Fruit fly (Drosophila melanogaster) whole organism: ENCODE data around the gene CG31248.
A peak's percentile ranks its signal among the peaks of the same experiment; 100 is the strongest.

Source experiments
- CG8478 ChIP-seq: fragments of >200 bp; optimal IDR thresholded peaks from 2 replicates; lab custom pipeline; 2018; ENCODE audit warnings: inconsistent platforms
- Dll ChIP-seq: fragments of >200 bp; optimal IDR thresholded peaks from 2 replicates; lab custom pipeline; 2017
- EcR ChIP-seq, 2 experiments: fragments of >200 bp; optimal IDR thresholded peaks; 2 replicates each; lab custom pipeline; 2017; ENCODE audit warnings: missing biosample characterization in 2 of 2, missing genetic modification characterization in 2 of 2, missing genetic modification reagents in 2 of 2
- pan ChIP-seq: fragments of >200 bp; optimal IDR thresholded peaks from 2 replicates; lab custom pipeline; 2017
- psq ChIP-seq: fragments of >200 bp; optimal IDR thresholded peaks from 2 replicates; lab custom pipeline; 2017
- usp ChIP-seq: fragments of >200 bp; optimal IDR thresholded peaks from 2 replicates; lab custom pipeline; 2017; ENCODE audit warnings: missing biosample characterization, missing genetic modification characterization, mixed read lengths

The CG31248 gene

dm6 chr3R:7089522-7090336, 39.4 kb upstream of the CG31248 start:
- TF ChIP-seq EcR (GFP tag; optimal IDR thresholded peaks at IDR 0.05; lab: Kevin White, UChicago) (no peak), CG8478 (lab: Kevin White, UChicago) (no peak), pan (no peak), usp (no peak), Dll (lab: Kevin White, UChicago) (no peak), psq (lab: Kevin White, UChicago) (no peak)

dm6 chr3R:7090337-7090830, 38.7 kb upstream of the CG31248 start:
- TF ChIP-seq CG8478 (lab: Kevin White, UChicago) (no peak), Dll (lab: Kevin White, UChicago) (no peak), EcR (GFP tag; optimal IDR thresholded peaks at IDR 0.05; lab: Kevin White, UChicago) (no peak), pan (peak; percentile 87), usp (no peak), psq (lab: Kevin White, UChicago) (no peak)

dm6 chr3R:7091904-7092303, 37.2 kb upstream of the CG31248 start:
- TF ChIP-seq CG8478 (lab: Kevin White, UChicago) (no peak), psq (lab: Kevin White, UChicago) (no peak), Dll (lab: Kevin White, UChicago) (no peak), EcR (GFP tag; optimal IDR thresholded peaks at IDR 0.05; lab: Kevin White, UChicago) (no peak), pan (no peak), usp (no peak)

dm6 chr3R:7093592-7093991, 35.5 kb upstream of the CG31248 start:
- TF ChIP-seq psq (lab: Kevin White, UChicago) (no peak), CG8478 (lab: Kevin White, UChicago) (no peak), usp (no peak), EcR (GFP tag; optimal IDR thresholded peaks at IDR 0.05; lab: Kevin White, UChicago) (no peak), Dll (lab: Kevin White, UChicago) (no peak), pan (no peak)

- no peak for TF ChIP-seq usp
- TF ChIP-seq psq (lab: Kevin White, UChicago) = no peak
- no peak for TF ChIP-seq CG8478 (lab: Kevin White, UChicago)
- TF ChIP-seq EcR (GFP tag; optimal IDR thresholded peaks at IDR 0.05; lab: Kevin White, UChicago) = no peak
- no peak for TF ChIP-seq Dll (lab: Kevin White, UChicago)
- TF ChIP-seq pan = no peak
These were observed 34.8 kb upstream of the CG31248 start for dm6 chr3R:7094368-7094767.

- TF ChIP-seq psq (lab: Kevin White, UChicago) (no peak), pan (no peak), EcR (GFP tag; optimal IDR thresholded peaks at IDR 0.05; lab: Kevin White, UChicago) (no peak), Dll (lab: Kevin White, UChicago) (no peak), CG8478 (lab: Kevin White, UChicago) (no peak), usp (no peak)
These were observed 26.0 kb upstream of the CG31248 start for dm6 chr3R:7102853-7103833.

dm6 chr3R:7104308-7104707, 24.8 kb upstream of the CG31248 start:
- TF ChIP-seq CG8478 (lab: Kevin White, UChicago) = no peak
- TF ChIP-seq pan = no peak
- no peak for TF ChIP-seq EcR (GFP tag; optimal IDR thresholded peaks at IDR 0.05; lab: Kevin White, UChicago)
- no peak for TF ChIP-seq psq (lab: Kevin White, UChicago)
- no peak for TF ChIP-seq Dll (lab: Kevin White, UChicago)
- TF ChIP-seq usp = no peak

dm6 chr3R:7105503-7106164, 23.5 kb upstream of the CG31248 start:
- TF ChIP-seq usp (no peak), pan (peak; percentile 5)

- TF ChIP-seq Dll (lab: Kevin White, UChicago) (peak; percentile 94), EcR (GFP tag; optimal IDR thresholded peaks at IDR 0.05; lab: Kevin White, UChicago) (peak in 1 of 2 experiments; percentile 95), CG8478 (lab: Kevin White, UChicago) (no peak)
These were observed 21.2 kb upstream of the CG31248 start for dm6 chr3R:7107713-7108588.

dm6 chr3R:7108589-7109312, 20.4 kb upstream of the CG31248 start:
- TF ChIP-seq psq (lab: Kevin White, UChicago) (no peak), CG8478 (lab: Kevin White, UChicago) (no peak), pan (no peak), Dll (lab: Kevin White, UChicago) (no peak), usp (no peak), EcR (GFP tag; optimal IDR thresholded peaks at IDR 0.05; lab: Kevin White, UChicago) (no peak)
